Worm (Caenorhabditis elegans) whole organism, mixed stage, embryonic: ENCODE results near the gene unc-7.

Experiments
- blmp-1 ChIP-seq: fragments of 150-350 bp; optimal IDR thresholded peaks from 2 replicates; lab custom pipeline; 2014; ENCODE audit warnings: missing biosample characterization, missing genetic modification characterization
- elt-1 ChIP-seq: sonication (generic microtip); optimal IDR thresholded peaks from 2 replicates; lab custom pipeline; 2017; ENCODE audit warnings: missing genetic modification characterization, mild to moderate bottlenecking, missing compliant biosample characterization, antibody characterized with exemption, moderate library complexity, borderline replicate concordance; ENCODE audit not compliant: insufficient read depth
- lin-13 ChIP-seq: fragments of 150-350 bp; optimal IDR thresholded peaks from 2 replicates; lab custom pipeline; 2014; ENCODE audit warnings: missing biosample characterization, missing genetic modification characterization
- nhr-12 ChIP-seq: fragments of 150-350 bp; optimal IDR thresholded peaks from 2 replicates; lab custom pipeline; 2014; ENCODE audit warnings: missing biosample characterization, missing genetic modification characterization
- nhr-237 ChIP-seq: fragments of 150-350 bp; optimal IDR thresholded peaks from 2 replicates; lab custom pipeline; 2014; ENCODE audit warnings: missing biosample characterization, missing genetic modification characterization
- pha-4 ChIP-seq: fragments of 150-350 bp; optimal IDR thresholded peaks from 2 replicates; lab custom pipeline; 2018; ENCODE audit warnings: missing biosample characterization, missing genetic modification reagents, missing genetic modification characterization
- snpc-4 ChIP-seq: fragments of 150-350 bp; optimal IDR thresholded peaks from 2 replicates; lab custom pipeline; 2014; ENCODE audit warnings: missing biosample characterization, missing genetic modification characterization
- tbx-8 ChIP-seq: fragments of 200-800 bp; sonication (Bioruptor generic); optimal IDR thresholded peaks from 2 replicates; lab custom pipeline; 2018; ENCODE audit warnings: mild to moderate bottlenecking, missing genetic modification characterization, moderate library complexity, missing compliant biosample characterization
- zip-8 ChIP-seq: fragments of 150-350 bp; optimal IDR thresholded peaks from 2 replicates; lab custom pipeline; 2014; ENCODE audit warnings: missing biosample characterization, missing genetic modification characterization
- ztf-11 ChIP-seq: fragments of 150-350 bp; optimal IDR thresholded peaks from 2 replicates; lab custom pipeline; 2014; ENCODE audit warnings: missing biosample characterization, missing genetic modification characterization

ce11 chrX:15100369-15100963 is 47.1 kb downstream of the unc-7 start, which contains the start of gene dhhc-1:
- TF ChIP-seq blmp-1 (tag; lab: Kevin White, UChicago) (no peak), pha-4 (no peak), lin-13 (tag; lab: Kevin White, UChicago) (no peak), zip-8 (tag; lab: Kevin White, UChicago) (no peak), tbx-8 (no peak), snpc-4 (no peak), elt-1 (tag; lab: Kevin White, UChicago) (no peak), nhr-12 (tag; lab: Kevin White, UChicago) (no peak), ztf-11 (tag; lab: Kevin White, UChicago) (no peak), nhr-237 (tag; lab: Kevin White, UChicago) (no peak)
